Worm (Caenorhabditis elegans) whole organism, L2 larva: ENCODE data around the gene col-117.

ENCODE experiments used
- ZK546.5 ChIP-seq: sonication (generic microtip); optimal IDR thresholded peaks from 2 replicates; lab custom pipeline; 2017; ENCODE audit warnings: missing biosample characterization, missing genetic modification characterization
- lin-13 ChIP-seq: fragments of 150-350 bp; optimal IDR thresholded peaks from 2 replicates; lab custom pipeline; 2014; ENCODE audit warnings: missing biosample characterization, missing genetic modification reagents, missing genetic modification characterization
- lsy-2 ChIP-seq, 2 experiments: fragments of 150-350 bp in 1 of 2; sonication (generic microtip) in 1 of 2; optimal IDR thresholded peaks; 2 replicates each; lab custom pipeline; 2014 to 2017; ENCODE audit warnings: missing biosample characterization in 2 of 2, missing genetic modification characterization in 2 of 2
- mdl-1 ChIP-seq, 2 experiments: fragments of 150-350 bp in 1 of 2; sonication (generic microtip) in 1 of 2; optimal IDR thresholded peaks; 2 replicates each; lab custom pipeline; 2017; ENCODE audit warnings: missing biosample characterization in 2 of 2, missing genetic modification characterization in 2 of 2
- nhr-12 ChIP-seq: fragments of 150-350 bp; optimal IDR thresholded peaks from 2 replicates; lab custom pipeline; 2014; ENCODE audit warnings: missing biosample characterization, missing genetic modification characterization
- unc-55 ChIP-seq: fragments of 150-350 bp; sonication (generic microtip); optimal IDR thresholded peaks from 3 replicates; lab custom pipeline; 2014; ENCODE audit warnings: missing biosample characterization, missing genetic modification reagents, missing genetic modification characterization
- ztf-4 ChIP-seq: fragments of 150-350 bp; optimal IDR thresholded peaks from 2 replicates; lab custom pipeline; 2014; ENCODE audit warnings: missing biosample characterization, missing genetic modification characterization

ce11 chrIV:8821147-8821546 is 2.8 kb downstream of the col-117 start, which contains the start of gene T28C6.5:
- no peak for TF ChIP-seq mdl-1 (tag; optimal IDR thresholded peaks at IDR 0.05; lab: Kevin White, UChicago)
- no peak for TF ChIP-seq lin-13 (GFP tag; lab: Kevin White, UChicago)
- no peak for TF ChIP-seq unc-55 (GFP tag; lab: Kevin White, UChicago)
- no peak for TF ChIP-seq ztf-4 (tag; lab: Kevin White, UChicago)
- no peak for TF ChIP-seq lsy-2 (tag; optimal IDR thresholded peaks at IDR 0.05; lab: Kevin White, UChicago)
- TF ChIP-seq nhr-12 (tag; lab: Kevin White, UChicago) = no peak
- TF ChIP-seq ZK546.5 (tag; lab: Kevin White, UChicago) = no peak
